Fruit fly (Drosophila melanogaster) whole organism, embryonic: ENCODE measurements around the gene enc.

Source experiments
- B-H2 ChIP-seq: fragments of 200-800 bp; sonication (Bioruptor generic); optimal IDR thresholded peaks from 2 replicates; lab custom pipeline; 2018; ENCODE audit warnings: missing biosample characterization, mild to moderate bottlenecking, missing genetic modification characterization
- Bteb2 ChIP-seq: fragments of 200-800 bp; sonication (Bioruptor generic); optimal IDR thresholded peaks from 2 replicates; lab custom pipeline; 2016; ENCODE audit warnings: missing biosample characterization, missing genetic modification characterization
- CG10147 ChIP-seq: fragments of 200-800 bp; sonication (Bioruptor generic); optimal IDR thresholded peaks from 2 replicates; lab custom pipeline; 2019; ENCODE audit warnings: missing biosample characterization, mild to moderate bottlenecking, missing genetic modification characterization, moderate library complexity
- CG10274 ChIP-seq: fragments of 200-800 bp; sonication (Bioruptor generic); optimal IDR thresholded peaks from 3 replicates; lab custom pipeline; 2017; ENCODE audit warnings: missing biosample characterization, mild to moderate bottlenecking, missing genetic modification characterization
- CG13296 ChIP-seq: fragments of 200-800 bp; sonication (Bioruptor generic); optimal IDR thresholded peaks from 3 replicates; lab custom pipeline; 2018; ENCODE audit warnings: missing biosample characterization, mild to moderate bottlenecking, missing genetic modification characterization
- CG15514 ChIP-seq: fragments of 200-800 bp; sonication (Bioruptor generic); optimal IDR thresholded peaks from 3 replicates; lab custom pipeline; 2017; ENCODE audit warnings: missing biosample characterization, missing genetic modification characterization, mild to moderate bottlenecking, moderate library complexity, missing genetic modification reagents
- CG1602 ChIP-seq: fragments of 200-800 bp; sonication (Bioruptor generic); optimal IDR thresholded peaks from 3 replicates; lab custom pipeline; 2016; ENCODE audit warnings: missing biosample characterization, missing genetic modification characterization
- CG16815 ChIP-seq: fragments of 200-800 bp; sonication (Bioruptor generic); optimal IDR thresholded peaks from 3 replicates; lab custom pipeline; 2017; ENCODE audit warnings: missing biosample characterization, mild to moderate bottlenecking, missing genetic modification characterization
- CG2712 ChIP-seq: fragments of 200-800 bp; optimal IDR thresholded peaks from 3 replicates; lab custom pipeline; 2019; ENCODE audit warnings: missing biosample characterization, mild to moderate bottlenecking, missing genetic modification characterization, moderate library complexity
- CG30020 ChIP-seq: fragments of 200-800 bp; optimal IDR thresholded peaks from 2 replicates; lab custom pipeline; 2019; ENCODE audit warnings: missing biosample characterization, mild to moderate bottlenecking, missing genetic modification characterization, moderate library complexity
- CG31441 ChIP-seq: fragments of 200-800 bp; sonication (Bioruptor generic); IDR thresholded peaks from 2 replicates; pipeline ENCODE4 v1.3.6; 2022; ENCODE audit warnings: missing biosample characterization, missing genetic modification characterization
- CG3281 ChIP-seq: fragments of 200-800 bp; sonication (Bioruptor generic); optimal IDR thresholded peaks from 3 replicates; lab custom pipeline; 2017; ENCODE audit warnings: missing biosample characterization, mild to moderate bottlenecking, missing genetic modification characterization
- CG3726 ChIP-seq: fragments of 200-800 bp; sonication (Bioruptor generic); IDR thresholded peaks from 3 replicates; pipeline ENCODE4, ENCODE4 v1.3.6; 2022; ENCODE audit warnings: missing biosample characterization, missing genetic modification characterization
- CG4820 ChIP-seq: fragments of 200-800 bp; sonication (Bioruptor generic); optimal IDR thresholded peaks from 3 replicates; lab custom pipeline; 2016; ENCODE audit warnings: missing biosample characterization, missing genetic modification characterization
- CG6654 ChIP-seq: fragments of 200-800 bp; sonication (Bioruptor generic); optimal IDR thresholded peaks from 2 replicates; lab custom pipeline; 2017; ENCODE audit warnings: missing biosample characterization, mild to moderate bottlenecking, missing genetic modification characterization
- CG7357 ChIP-seq: fragments of 200-800 bp; sonication (Bioruptor generic); IDR thresholded peaks from 3 replicates; pipeline ENCODE4 v1.3.6; 2022; ENCODE audit warnings: missing biosample characterization, missing genetic modification characterization
- CG9817 ChIP-seq: fragments of 200-800 bp; sonication (Bioruptor generic); optimal IDR thresholded peaks from 2 replicates; lab custom pipeline; 2018; ENCODE audit warnings: missing biosample characterization, mild to moderate bottlenecking, missing genetic modification characterization, moderate library complexity
- CTCF ChIP-seq: fragments of 200-800 bp; sonication (Bioruptor generic); optimal IDR thresholded peaks from 2 replicates; lab custom pipeline; 2017; ENCODE audit warnings: missing biosample characterization, mild to moderate bottlenecking, missing genetic modification characterization, moderate library complexity
- Camta ChIP-seq: fragments of 200-800 bp; sonication (Bioruptor generic); optimal IDR thresholded peaks from 2 replicates; lab custom pipeline; 2016; ENCODE audit warnings: missing biosample characterization, missing genetic modification characterization
- Fer2 ChIP-seq: fragments of 200-800 bp; sonication (Bioruptor generic); optimal IDR thresholded peaks from 2 replicates; lab custom pipeline; 2018; ENCODE audit warnings: missing biosample characterization, mild to moderate bottlenecking, missing genetic modification characterization, moderate library complexity
- H2.0 ChIP-seq: fragments of 200-800 bp; sonication (Bioruptor generic); IDR thresholded peaks from 2 replicates; pipeline ENCODE4 v1.3.6; 2022; ENCODE audit warnings: missing biosample characterization, missing genetic modification characterization
- HLH4C ChIP-seq: fragments of 200-800 bp; sonication (Bioruptor generic); IDR thresholded peaks from 3 replicates; pipeline ENCODE4 v1.3.6; 2022; ENCODE audit warnings: missing biosample characterization, missing genetic modification characterization; ENCODE audit not compliant: partially characterized antibody
- Hey ChIP-seq: fragments of 200-800 bp; sonication (Bioruptor generic); optimal IDR thresholded peaks from 3 replicates; lab custom pipeline; 2018; ENCODE audit warnings: missing biosample characterization, mild to moderate bottlenecking, missing genetic modification characterization
- Jarid2 ChIP-seq: fragments of 200-800 bp; sonication (Bioruptor generic); optimal IDR thresholded peaks from 3 replicates; lab custom pipeline; 2017; ENCODE audit warnings: mild to moderate bottlenecking, missing biosample characterization, missing genetic modification reagents, missing genetic modification characterization
- MTF-1 ChIP-seq: fragments of 200-800 bp; sonication (Bioruptor generic); optimal IDR thresholded peaks from 2 replicates; lab custom pipeline; 2018; ENCODE audit warnings: missing biosample characterization, mild to moderate bottlenecking, missing genetic modification characterization, borderline replicate concordance
- Nf-YA ChIP-seq: fragments of 200-800 bp; sonication (Bioruptor generic); IDR thresholded peaks from 2 replicates; pipeline ENCODE4 v1.3.6; 2022; ENCODE audit warnings: missing biosample characterization, missing genetic modification characterization
- Poxn ChIP-seq: fragments of 200-800 bp; sonication (Bioruptor generic); IDR thresholded peaks from 2 replicates; pipeline ENCODE4 v1.3.6; 2022; ENCODE audit warnings: missing biosample characterization, missing genetic modification characterization
- ab ChIP-seq: fragments of 200-800 bp; sonication (Bioruptor generic); optimal IDR thresholded peaks from 2 replicates; lab custom pipeline; 2016; ENCODE audit warnings: missing biosample characterization, missing genetic modification characterization
- amos ChIP-seq: fragments of 200-800 bp; sonication (Bioruptor generic); IDR thresholded peaks from 2 replicates; pipeline ENCODE4 v1.3.6; 2022; ENCODE audit warnings: missing biosample characterization, missing genetic modification characterization; ENCODE audit not compliant: partially characterized antibody
- crp ChIP-seq, 2 experiments: fragments of 200-800 bp; sonication (Bioruptor generic); optimal IDR thresholded peaks; 2 replicates in 1 of 2; 3 replicates in 1 of 2; lab custom pipeline; 2017; ENCODE audit warnings: missing biosample characterization in 2 of 2, missing genetic modification characterization in 2 of 2, mild to moderate bottlenecking in 1 of 2, moderate library complexity in 1 of 2
- disco-r ChIP-seq: fragments of 200-800 bp; sonication (Bioruptor generic); optimal IDR thresholded peaks from 2 replicates; lab custom pipeline; 2016; ENCODE audit warnings: missing biosample characterization, missing genetic modification characterization
- dm ChIP-seq: fragments of 200-800 bp; sonication (Bioruptor generic); optimal IDR thresholded peaks from 3 replicates; lab custom pipeline; 2016; ENCODE audit warnings: missing biosample characterization, missing genetic modification characterization
- dmrt11E ChIP-seq: fragments of 200-800 bp; sonication (Bioruptor generic); optimal IDR thresholded peaks from 3 replicates; lab custom pipeline; 2018; ENCODE audit warnings: missing biosample characterization, mild to moderate bottlenecking, missing genetic modification characterization, moderate library complexity
- dmrt99B ChIP-seq: fragments of 200-800 bp; sonication (Bioruptor generic); optimal IDR thresholded peaks from 2 replicates; lab custom pipeline; 2018; ENCODE audit warnings: missing biosample characterization, mild to moderate bottlenecking, missing genetic modification characterization, moderate library complexity
- eyg ChIP-seq: fragments of 200-800 bp; sonication (Bioruptor generic); optimal IDR thresholded peaks from 3 replicates; lab custom pipeline; 2016; ENCODE audit warnings: missing biosample characterization, missing genetic modification characterization
- fd3F ChIP-seq: fragments of 200-800 bp; sonication (Bioruptor generic); optimal IDR thresholded peaks from 2 replicates; lab custom pipeline; 2018; ENCODE audit warnings: missing biosample characterization, mild to moderate bottlenecking, missing genetic modification characterization, moderate library complexity
- gt ChIP-seq: fragments of 200-800 bp; sonication (Bioruptor generic); IDR thresholded peaks from 2 replicates; pipeline ENCODE4 v1.3.6; 2022; ENCODE audit warnings: missing biosample characterization, missing genetic modification characterization
- kay ChIP-seq: fragments of 200-800 bp; sonication (Bioruptor generic); optimal IDR thresholded peaks from 2 replicates; lab custom pipeline; 2016; ENCODE audit warnings: missing biosample characterization, missing genetic modification characterization
- knrl ChIP-seq: fragments of 200-800 bp; sonication (Bioruptor generic); IDR thresholded peaks from 3 replicates; pipeline ENCODE4 v1.3.6; 2022; ENCODE audit warnings: missing biosample characterization, missing genetic modification characterization; ENCODE audit not compliant: partially characterized antibody
- nerfin-1 ChIP-seq: fragments of 200-800 bp; sonication (Bioruptor generic); optimal IDR thresholded peaks from 3 replicates; lab custom pipeline; 2019; ENCODE audit warnings: missing biosample characterization, mild to moderate bottlenecking, missing genetic modification characterization, moderate library complexity
- peb ChIP-seq: fragments of 200-800 bp; sonication (Bioruptor generic); IDR thresholded peaks from 2 replicates; pipeline ENCODE4 v1.3.6; 2022; ENCODE audit warnings: missing biosample characterization, missing genetic modification characterization
- psq ChIP-seq: fragments of 200-800 bp; sonication (Bioruptor generic); optimal IDR thresholded peaks from 2 replicates; lab custom pipeline; 2017; ENCODE audit warnings: missing biosample characterization, missing genetic modification characterization
- row ChIP-seq: fragments of 200-800 bp; sonication (Bioruptor generic); IDR thresholded peaks from 3 replicates; pipeline ENCODE4 v1.3.6; 2022; ENCODE audit warnings: missing biosample characterization, missing genetic modification characterization
- scrt ChIP-seq: fragments of 200-800 bp; sonication (Bioruptor generic); optimal IDR thresholded peaks from 2 replicates; lab custom pipeline; 2018; ENCODE audit warnings: missing biosample characterization, mild to moderate bottlenecking, missing genetic modification characterization, moderate library complexity
- sqz ChIP-seq: fragments of 200-800 bp; sonication (Bioruptor generic); optimal IDR thresholded peaks from 3 replicates; lab custom pipeline; 2018; ENCODE audit warnings: missing biosample characterization, mild to moderate bottlenecking, missing genetic modification characterization
- sug ChIP-seq: fragments of 200-800 bp; optimal IDR thresholded peaks from 2 replicates; lab custom pipeline; 2019; ENCODE audit warnings: missing biosample characterization, mild to moderate bottlenecking, missing genetic modification characterization, moderate library complexity
- tap ChIP-seq: fragments of 200-800 bp; optimal IDR thresholded peaks from 3 replicates; lab custom pipeline; 2019; ENCODE audit warnings: missing biosample characterization, mild to moderate bottlenecking, missing genetic modification characterization, moderate library complexity
- vfl ChIP-seq: fragments of 200-800 bp; sonication (Bioruptor generic); optimal IDR thresholded peaks from 2 replicates; lab custom pipeline; 2016; ENCODE audit warnings: missing biosample characterization, missing genetic modification characterization
- wor ChIP-seq: fragments of 200-800 bp; sonication (Bioruptor generic); IDR thresholded peaks from 2 replicates; pipeline ENCODE4 v1.3.6; 2022; ENCODE audit warnings: missing biosample characterization, missing genetic modification characterization
- yki ChIP-seq: fragments of >200 bp; optimal IDR thresholded peaks from 3 replicates; lab custom pipeline; 2018
- zfh1 ChIP-seq: fragments of 200-800 bp; sonication (Bioruptor generic); IDR thresholded peaks from 3 replicates; pipeline ENCODE4 v1.3.6; 2022; ENCODE audit warnings: missing biosample characterization, missing genetic modification characterization

Gene enc

dm6 chr3L:3802677-3803076 lies 15.8 kb upstream of the enc start (continued):
- TF ChIP-seq psq (GFP tag; lab: Kevin White, UChicago) (no peak), zfh1 (GFP tag; lab: Robert Waterston, UW) (peak; percentile 53; the same call in 2 of the 3 replicates), CG16815 (GFP tag; lab: Kevin White, UChicago) (peak; percentile 14), gt (GFP tag; lab: Robert Waterston, UW) (0 out of 2 replicates have a peak, but pooled peaks have one; percentile 25), dmrt11E (tag; lab: Kevin White, UChicago) (peak; percentile 31), disco-r (no peak), crp (GFP tag; optimal IDR thresholded peaks at IDR 0.05; lab: Kevin White, UChicago) (peak in 1 of 2 experiments; percentile 8), nerfin-1 (peak; percentile 1), CG9817 (tag; lab: Kevin White, UChicago) (peak; percentile 65), amos (GFP tag; lab: Robert Waterston, UW) (no peak), CG13296 (GFP tag; lab: Kevin White, UChicago) (peak; percentile 73), B-H2 (GFP tag; lab: Kevin White, UChicago) (peak; percentile 92), CG6654 (GFP tag; lab: Kevin White, UChicago) (no peak), peb (no peak; the same call in 1 of the 2 replicates), Bteb2 (GFP tag; lab: Kevin White, UChicago) (peak; percentile 80), CG10147 (GFP tag; lab: Kevin White, UChicago) (peak; percentile 63), CG10274 (GFP tag; lab: Kevin White, UChicago) (peak; percentile 2), CG3726 (GFP tag; lab: Robert Waterston, UW) (no peak), CG15514 (GFP tag; lab: Kevin White, UChicago) (peak; percentile 46), HLH4C (GFP tag; lab: Robert Waterston, UW) (no peak), CG30020 (no peak), H2.0 (GFP tag; lab: Robert Waterston, UW) (peak; percentile 77), kay (no peak), row (GFP tag; lab: Robert Waterston, UW) (peak; percentile 91), eyg (GFP tag; lab: Kevin White, UChicago) (peak; percentile 64), yki (lab: Kevin White, UChicago) (no peak), wor (GFP tag; lab: Robert Waterston, UW) (peak; percentile 42), Hey (tag; lab: Kevin White, UChicago) (peak; percentile 69), CG31441 (GFP tag; lab: Robert Waterston, UW) (peak; percentile 68), CG4820 (GFP tag; lab: Kevin White, UChicago) (peak; percentile 37), Camta (GFP tag; lab: Kevin White, UChicago) (peak; percentile 0), fd3F (GFP tag; lab: Kevin White, UChicago) (peak; percentile 69), vfl (GFP tag; lab: Kevin White, UChicago) (peak; percentile 41), CG3281 (GFP tag; lab: Kevin White, UChicago) (peak; percentile 56), scrt (GFP tag; lab: Kevin White, UChicago) (peak; percentile 65), sqz (GFP tag; lab: Kevin White, UChicago) (no peak), Poxn (GFP tag; lab: Robert Waterston, UW) (peak; percentile 49; the same call in 1 of the 2 replicates), sug (peak; percentile 84), CG1602 (peak; percentile 42), tap (tag; lab: Kevin White, UChicago) (no peak), CG2712 (peak; percentile 60), dm (GFP tag; lab: Kevin White, UChicago) (peak; percentile 64), ab (GFP tag; lab: Kevin White, UChicago) (peak; percentile 37), Fer2 (peak; percentile 19), Nf-YA (GFP tag; lab: Robert Waterston, UW) (peak; percentile 42; the same call in 1 of the 2 replicates), CTCF (GFP tag; lab: Kevin White, UChicago) (no peak), CG7357 (GFP tag; lab: Robert Waterston, UW) (peak; percentile 48; the same call in 1 of the 3 replicates), dmrt99B (tag; lab: Kevin White, UChicago) (peak; percentile 71), Jarid2 (GFP tag; lab: Kevin White, UChicago) (peak; percentile 26), knrl (GFP tag; lab: Robert Waterston, UW) (no peak), MTF-1 (GFP tag; lab: Kevin White, UChicago) (no peak)
